Worm (Caenorhabditis elegans) whole organism, midembryonic: Measurements from ENCODE around the gene C16C4.18.
"Not testable (repeated sequence)": the region's sequence is repeated elsewhere in the genome, so short reads cannot be mapped to it uniquely, and the experiment has no call there.

Source experiments
- flt-1 ChIP-seq: fragments of 200-800 bp; sonication (Bioruptor generic); IDR thresholded peaks from 2 replicates; pipeline ENCODE4 v1.3.6; 2022; ENCODE audit warnings: missing genetic modification characterization, missing compliant biosample characterization
- ref-1 ChIP-seq: fragments of 200-800 bp; sonication (Bioruptor generic); conservative IDR thresholded peaks from 2 replicates; pipeline ENCODE4 v1.3.6; 2022; ENCODE audit warnings: missing genetic modification reagents, missing genetic modification characterization, missing compliant biosample characterization
- ztf-23 ChIP-seq: fragments of 200-800 bp; sonication (Bioruptor generic); IDR thresholded peaks from 2 replicates; pipeline ENCODE4 v1.3.6; 2022; ENCODE audit warnings: missing genetic modification reagents, missing genetic modification characterization, missing compliant biosample characterization

DNA sequence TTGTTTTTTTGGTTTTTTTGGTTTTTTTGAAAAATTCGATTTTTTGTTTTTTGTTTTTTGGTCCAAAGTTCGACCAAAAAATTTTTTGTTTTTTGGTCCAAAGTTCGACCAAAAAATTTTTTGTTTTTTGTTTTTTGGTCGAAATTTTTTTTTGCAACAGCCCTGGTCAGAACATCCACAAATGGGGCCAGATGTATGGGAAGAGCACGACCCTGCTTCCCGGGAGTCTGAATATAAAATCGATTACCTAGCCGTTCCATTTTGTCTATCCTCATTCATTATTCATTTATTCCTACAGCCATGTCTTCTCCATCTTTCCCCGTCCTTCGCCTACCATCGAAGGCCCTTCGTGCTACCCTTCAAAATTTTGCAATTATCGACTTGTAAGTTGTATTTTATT lies 7.0 kb downstream of the C16C4.18 start, which contains the start of gene fbxb-95:
- not testable (repeated sequence) for TF ChIP-seq ref-1; ztf-23 (GFP tag; lab: Robert Waterston, UW); flt-1 (GFP tag; lab: Robert Waterston, UW)
